Worm (Caenorhabditis elegans): ENCODE results near the gene C15C8.7.

ce11 chrV:12716447-12716846 is 28.4 kb downstream of the C15C8.7 start, which contains the start of gene str-178:
- TF ChIP-seq him-1 (tag; optimal IDR thresholded peaks at IDR 0.05) = no peak
- TF ChIP-seq dao-5 (tag; optimal IDR thresholded peaks at IDR 0.05) = no peak
- TF ChIP-seq W03F9.2 (tag; optimal IDR thresholded peaks at IDR 0.05) = no peak

Measured in whole organism, L4/young adult.